Fruit fly (Drosophila melanogaster) whole organism, embryonic: ENCODE measurements around the gene CG6931.

Experiments used
- CG10543 ChIP-seq: fragments of 200-800 bp; sonication (Bioruptor generic); optimal IDR thresholded peaks from 3 replicates; lab custom pipeline; 2017; ENCODE audit warnings: missing biosample characterization, mild to moderate bottlenecking, missing genetic modification characterization, moderate library complexity
- dimm ChIP-seq: fragments of 200-800 bp; sonication (Bioruptor generic); IDR thresholded peaks from 2 replicates; pipeline ENCODE4 v1.3.6; 2022; ENCODE audit warnings: missing biosample characterization, missing genetic modification characterization
- sisA ChIP-seq: fragments of 200-800 bp; sonication (Bioruptor generic); IDR thresholded peaks from 2 replicates; pipeline ENCODE4 v1.3.6; 2022; ENCODE audit warnings: missing biosample characterization, missing genetic modification characterization

CG6931 gene

DNA sequence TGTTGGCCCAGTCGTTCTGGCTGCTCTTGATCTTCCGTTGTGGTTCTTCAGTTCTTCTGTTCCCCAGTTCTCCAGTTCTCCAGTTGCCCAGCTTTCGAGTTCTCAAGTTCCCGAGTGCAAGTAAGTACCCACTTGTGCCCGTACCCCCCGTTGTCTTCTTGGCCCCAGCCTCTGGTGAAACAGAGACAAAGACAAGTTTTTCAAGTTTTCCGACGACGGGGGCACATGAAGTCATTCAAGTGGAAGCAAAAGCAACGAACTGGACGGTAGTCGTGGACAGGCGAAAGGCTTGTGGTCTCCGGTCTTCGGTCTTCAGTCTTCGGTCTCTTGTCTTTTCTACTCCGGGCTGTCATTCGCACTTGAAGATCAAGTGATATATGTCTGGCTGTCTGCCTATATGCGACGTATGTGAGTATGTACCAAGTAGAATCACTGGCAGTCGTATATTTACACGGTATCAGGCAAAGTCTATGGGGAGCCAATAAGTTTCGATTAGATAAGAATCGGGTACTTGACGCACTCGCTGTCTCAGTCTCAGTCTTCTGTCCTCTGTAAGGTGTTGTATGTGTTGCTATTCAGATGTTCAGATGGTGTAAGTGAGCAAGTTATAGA, 49.9 kb downstream of the CG6931 start (continued):
- no peak for TF ChIP-seq sisA (GFP tag; lab: Robert Waterston, UW)
- peak; percentile 10 for TF ChIP-seq CG10543 (GFP tag; lab: Kevin White, UChicago)
- no peak for TF ChIP-seq dimm (GFP tag; lab: Robert Waterston, UW)
